Fruit fly (Drosophila melanogaster) Kc167 (cell line): ENCODE measurements around the gene CG2983.

Experiments used
- Sin3A ChIP-seq: fragments of >200 bp; optimal IDR thresholded peaks from 2 replicates; lab custom pipeline; 2018; ENCODE audit warnings: missing external identifiers
- h ChIP-seq: fragments of >200 bp; optimal IDR thresholded peaks from 3 replicates; lab custom pipeline; 2018; ENCODE audit warnings: missing external identifiers

- TF ChIP-seq Sin3A (lab: Kevin White, UChicago) (no peak), h (lab: Kevin White, UChicago) (no peak)
Observed at dm6 chr2L:2897710-2898109, 50.3 kb downstream of the CG2983 start.
